Worm (Caenorhabditis elegans) whole organism, L2 larva: ENCODE measurements around the gene F42G4.5.

Experiments used
- ama-1 ChIP-seq: fragments of 150-350 bp; optimal IDR thresholded peaks from 2 replicates; lab custom pipeline; 2018; ENCODE audit warnings: inconsistent platforms
- blmp-1 ChIP-seq: sonication (generic microtip); optimal IDR thresholded peaks from 2 replicates; lab custom pipeline; 2017; ENCODE audit warnings: missing genetic modification characterization, mild to moderate bottlenecking, missing compliant biosample characterization, antibody characterized with exemption, moderate library complexity; ENCODE audit not compliant: insufficient read depth
- dmd-4 ChIP-seq: sonication (generic microtip); optimal IDR thresholded peaks from 2 replicates; lab custom pipeline; 2017; ENCODE audit warnings: missing biosample characterization, missing genetic modification characterization
- mdl-1 ChIP-seq, 2 experiments: fragments of 150-350 bp in 1 of 2; sonication (generic microtip) in 1 of 2; optimal IDR thresholded peaks; 2 replicates each; lab custom pipeline; 2017; ENCODE audit warnings: missing biosample characterization in 2 of 2, missing genetic modification characterization in 2 of 2
- unc-62 ChIP-seq: fragments of 150-350 bp; optimal IDR thresholded peaks from 2 replicates; lab custom pipeline; 2014; ENCODE audit warnings: missing biosample characterization, missing genetic modification reagents, missing genetic modification characterization

DNA sequence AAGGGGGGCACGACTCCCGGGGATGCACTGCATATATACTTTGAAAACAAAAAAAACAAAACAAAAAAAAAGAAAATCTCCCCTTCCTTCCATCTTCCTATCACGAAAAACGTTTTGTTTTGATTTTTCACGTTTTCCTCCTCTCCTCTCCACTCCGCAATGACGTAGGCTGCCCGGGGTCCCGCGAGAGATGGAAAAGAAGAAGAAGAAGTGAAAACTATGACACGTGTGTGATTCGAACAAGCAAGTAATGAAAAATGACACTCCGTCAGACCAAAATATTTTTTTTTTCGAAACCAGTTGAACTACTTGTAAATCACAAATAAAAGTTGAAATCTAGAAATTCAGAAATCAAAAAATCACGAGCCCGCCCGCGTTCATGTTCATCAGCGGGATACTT, 8.0 kb upstream of the F42G4.5 start:
- TF ChIP-seq unc-62 (GFP tag; lab: Kevin White, UChicago) (no peak), blmp-1 (tag; lab: Kevin White, UChicago) (no peak), ama-1 (lab: Kevin White, UChicago) (no peak), mdl-1 (tag; optimal IDR thresholded peaks at IDR 0.05; lab: Kevin White, UChicago) (peak in 1 of 2 experiments; percentile 67), dmd-4 (tag; lab: Kevin White, UChicago) (no peak)
